Worm (Caenorhabditis elegans) whole organism, young adult: ENCODE results near the gene F08F3.4.

Source experiments
- lin-40 ChIP-seq: sonication (generic microtip); optimal IDR thresholded peaks from 2 replicates; lab custom pipeline; 2016; ENCODE audit warnings: missing genetic modification characterization, mild to moderate bottlenecking, missing compliant biosample characterization, missing genotype, missing genetic modification reagents
- nfya-1 ChIP-seq: sonication (generic microtip); optimal IDR thresholded peaks from 2 replicates; lab custom pipeline; 2017; ENCODE audit warnings: antibody characterized with exemption, missing compliant biosample characterization, missing genetic modification characterization, borderline replicate concordance; ENCODE audit not compliant: insufficient read depth
- snpc-4 ChIP-seq, 5 experiments: fragments of 150-350 bp in 1 of 5; sonication (generic microtip) in 4 of 5; optimal IDR thresholded peaks; 2 replicates each; lab custom pipeline; 2014 to 2018; ENCODE audit warnings: missing genetic modification characterization in 5 of 5, missing biosample characterization in 3 of 5, antibody characterized with exemption in 2 of 5, mild to moderate bottlenecking in 2 of 5, missing compliant biosample characterization in 2 of 5, missing genotype in 2 of 5, moderate library complexity in 2 of 5, missing genetic modification reagents in 1 of 5
- ztf-22 ChIP-seq: fragments of 200-800 bp; sonication (Bioruptor generic); optimal IDR thresholded peaks from 2 replicates; lab custom pipeline; 2018; ENCODE audit warnings: mild to moderate bottlenecking, missing genetic modification characterization, moderate library complexity, missing compliant biosample characterization

ce11 chrV:5447057-5447456, 36.3 kb downstream of the F08F3.4 start:
- TF ChIP-seq nfya-1 (tag; lab: Kevin White, UChicago) (no peak), lin-40 (tag; lab: Kevin White, UChicago) (no peak), ztf-22 (GFP tag; lab: Kevin White, UChicago) (no peak), snpc-4 (GFP tag; optimal IDR thresholded peaks at IDR 0.05; lab: Kevin White, UChicago) (no peak), snpc-4 (tag; optimal IDR thresholded peaks at IDR 0.05; lab: Kevin White, UChicago) (no peak)
